Fruit fly (Drosophila melanogaster) whole organism, embryonic: Measurements from ENCODE around the gene Sas-6.

ENCODE experiments used
- Aef1 ChIP-seq: fragments of 200-800 bp; sonication (Bioruptor generic); IDR thresholded peaks from 3 replicates; pipeline ENCODE4 v1.3.6; 2022; ENCODE audit warnings: missing biosample characterization, missing genetic modification characterization
- Antp ChIP-seq: fragments of 200-800 bp; sonication (Bioruptor generic); optimal IDR thresholded peaks from 3 replicates; lab custom pipeline; 2016; ENCODE audit warnings: missing biosample characterization, missing genetic modification characterization
- Atf-2 ChIP-seq: fragments of 200-800 bp; sonication (Bioruptor generic); optimal IDR thresholded peaks from 2 replicates; lab custom pipeline; 2016; ENCODE audit warnings: missing biosample characterization, missing genetic modification characterization
- Bdp1 ChIP-seq: fragments of 200-800 bp; sonication (Bioruptor generic); optimal IDR thresholded peaks from 3 replicates; lab custom pipeline; 2016; ENCODE audit warnings: missing biosample characterization, missing genetic modification characterization
- Blimp-1 ChIP-seq: fragments of 200-800 bp; sonication (Bioruptor generic); optimal IDR thresholded peaks from 3 replicates; lab custom pipeline; 2018; ENCODE audit warnings: missing biosample characterization, missing genetic modification characterization, mild to moderate bottlenecking, moderate library complexity, missing genetic modification reagents
- CG10431 ChIP-seq: fragments of 200-800 bp; sonication (Bioruptor generic); optimal IDR thresholded peaks from 3 replicates; lab custom pipeline; 2018; ENCODE audit warnings: missing biosample characterization, mild to moderate bottlenecking, missing genetic modification characterization
- CG14014 ChIP-seq: fragments of 200-800 bp; sonication (Bioruptor generic); IDR thresholded peaks from 2 replicates; pipeline ENCODE4 v1.3.6; 2022; ENCODE audit warnings: missing biosample characterization, missing genetic modification characterization
- CG1603 ChIP-seq: fragments of 200-800 bp; sonication (Bioruptor generic); optimal IDR thresholded peaks from 2 replicates; lab custom pipeline; 2019; ENCODE audit warnings: missing biosample characterization, mild to moderate bottlenecking, missing genetic modification characterization, moderate library complexity
- CG17328 ChIP-seq: fragments of 200-800 bp; sonication (Bioruptor generic); IDR thresholded peaks from 2 replicates; pipeline ENCODE4 v1.3.6; 2022; ENCODE audit warnings: missing biosample characterization, missing genetic modification characterization
- CG17359 ChIP-seq: fragments of 200-800 bp; sonication (Bioruptor generic); optimal IDR thresholded peaks from 3 replicates; lab custom pipeline; 2018; ENCODE audit warnings: missing biosample characterization, mild to moderate bottlenecking, missing genetic modification characterization, moderate library complexity
- CG17612 ChIP-seq: fragments of 200-800 bp; sonication (Bioruptor generic); IDR thresholded peaks from 2 replicates; pipeline ENCODE4 v1.3.6; 2022; ENCODE audit warnings: missing biosample characterization, missing genetic modification characterization
- CG18619 ChIP-seq: fragments of 200-800 bp; sonication (Bioruptor generic); optimal IDR thresholded peaks from 3 replicates; lab custom pipeline; 2017; ENCODE audit warnings: missing biosample characterization, mild to moderate bottlenecking, missing genetic modification characterization
- CG34376 ChIP-seq: fragments of 200-800 bp; sonication (Bioruptor generic); optimal IDR thresholded peaks from 2 replicates; lab custom pipeline; 2018; ENCODE audit warnings: missing biosample characterization, mild to moderate bottlenecking, missing genetic modification characterization
- CG3838 ChIP-seq: fragments of 200-800 bp; sonication (Bioruptor generic); optimal IDR thresholded peaks from 3 replicates; lab custom pipeline; 2016; ENCODE audit warnings: missing biosample characterization, missing genetic modification characterization
- CG6272 ChIP-seq: fragments of 200-800 bp; sonication (Bioruptor generic); IDR thresholded peaks from 2 replicates; pipeline ENCODE4 v1.3.6; 2022; ENCODE audit warnings: missing biosample characterization, missing genetic modification characterization
- CG6654 ChIP-seq: fragments of 200-800 bp; sonication (Bioruptor generic); optimal IDR thresholded peaks from 2 replicates; lab custom pipeline; 2017; ENCODE audit warnings: missing biosample characterization, mild to moderate bottlenecking, missing genetic modification characterization
- CG7963 ChIP-seq: fragments of 200-800 bp; sonication (Bioruptor generic); IDR thresholded peaks from 3 replicates; pipeline ENCODE4 v1.3.6; 2022; ENCODE audit warnings: missing biosample characterization, missing genetic modification characterization; ENCODE audit not compliant: partially characterized antibody
- CG9437 ChIP-seq: fragments of 200-800 bp; sonication (Bioruptor generic); optimal IDR thresholded peaks from 2 replicates; lab custom pipeline; 2018; ENCODE audit warnings: missing biosample characterization, mild to moderate bottlenecking, missing genetic modification characterization
- CG9727 ChIP-seq: fragments of 200-800 bp; sonication (Bioruptor generic); optimal IDR thresholded peaks from 3 replicates; lab custom pipeline; 2017; ENCODE audit warnings: missing biosample characterization, mild to moderate bottlenecking, missing genetic modification characterization
- CG9817 ChIP-seq: fragments of 200-800 bp; sonication (Bioruptor generic); optimal IDR thresholded peaks from 2 replicates; lab custom pipeline; 2018; ENCODE audit warnings: missing biosample characterization, mild to moderate bottlenecking, missing genetic modification characterization, moderate library complexity
- H2.0 ChIP-seq: fragments of 200-800 bp; sonication (Bioruptor generic); IDR thresholded peaks from 2 replicates; pipeline ENCODE4 v1.3.6; 2022; ENCODE audit warnings: missing biosample characterization, missing genetic modification characterization
- Hsf ChIP-seq: fragments of 200-800 bp; sonication (Bioruptor generic); optimal IDR thresholded peaks from 3 replicates; lab custom pipeline; 2016; ENCODE audit warnings: missing biosample characterization, missing genetic modification characterization
- MBD-R2 ChIP-seq: fragments of 200-800 bp; sonication (Bioruptor generic); IDR thresholded peaks from 2 replicates; pipeline ENCODE4 v1.3.6; 2022; ENCODE audit warnings: missing biosample characterization, missing genetic modification characterization
- Optix ChIP-seq: fragments of 200-800 bp; sonication (Bioruptor generic); IDR thresholded peaks from 3 replicates; pipeline ENCODE4 v1.3.6; 2022; ENCODE audit warnings: missing biosample characterization, missing genetic modification characterization
- Sox102F ChIP-seq: fragments of 200-800 bp; sonication (Bioruptor generic); optimal IDR thresholded peaks from 2 replicates; lab custom pipeline; 2018; ENCODE audit warnings: missing biosample characterization, mild to moderate bottlenecking, missing genetic modification characterization, moderate library complexity
- Spps ChIP-seq: fragments of 200-800 bp; sonication (Bioruptor generic); optimal IDR thresholded peaks from 2 replicates; lab custom pipeline; 2018; ENCODE audit warnings: missing biosample characterization, mild to moderate bottlenecking, missing genetic modification characterization
- TFAM ChIP-seq: fragments of 200-800 bp; sonication (Bioruptor generic); optimal IDR thresholded peaks from 2 replicates; lab custom pipeline; 2017; ENCODE audit warnings: missing biosample characterization, missing genetic modification characterization, inconsistent platforms
- ab ChIP-seq: fragments of 200-800 bp; sonication (Bioruptor generic); optimal IDR thresholded peaks from 2 replicates; lab custom pipeline; 2016; ENCODE audit warnings: missing biosample characterization, missing genetic modification characterization
- cad ChIP-seq: fragments of >200 bp; optimal IDR thresholded peaks from 2 replicates; lab custom pipeline; 2017; ENCODE audit warnings: missing biosample characterization, missing genetic modification characterization
- ci ChIP-seq: fragments of 200-800 bp; sonication (Bioruptor generic); IDR thresholded peaks from 3 replicates; pipeline ENCODE4 v1.3.6; 2022; ENCODE audit warnings: missing biosample characterization, missing genetic modification characterization
- dpn ChIP-seq, 2 experiments: fragments of 200-800 bp; sonication (Bioruptor generic); optimal IDR thresholded peaks; 3 replicates each; lab custom pipeline; 2016; ENCODE audit warnings: missing biosample characterization in 2 of 2, missing genetic modification characterization in 2 of 2
- h ChIP-seq: fragments of >200 bp; optimal IDR thresholded peaks from 2 replicates; lab custom pipeline; 2017
- her ChIP-seq: fragments of 200-800 bp; sonication (Bioruptor generic); optimal IDR thresholded peaks from 2 replicates; lab custom pipeline; 2016; ENCODE audit warnings: missing biosample characterization, missing genetic modification characterization
- kni ChIP-seq: fragments of 200-800 bp; sonication (Bioruptor generic); optimal IDR thresholded peaks from 3 replicates; lab custom pipeline; 2017; ENCODE audit warnings: mild to moderate bottlenecking, missing biosample characterization, missing genetic modification reagents, missing genetic modification characterization
- lola ChIP-seq, 3 experiments: fragments of >200 bp in 2 of 3; fragments of 200-800 bp in 1 of 3; sonication (Bioruptor generic) in 1 of 3; optimal IDR thresholded peaks; 2 replicates each; lab custom pipeline; 2017 to 2019; ENCODE audit warnings: missing biosample characterization in 3 of 3, missing genetic modification characterization in 3 of 3, mild to moderate bottlenecking in 1 of 3, moderate library complexity in 1 of 3
- lov ChIP-seq, 2 experiments: fragments of 200-800 bp in 1 of 2; fragments of >200 bp in 1 of 2; sonication (Bioruptor generic) in 1 of 2; IDR thresholded peaks in 1 of 2; optimal IDR thresholded peaks in 1 of 2; 2 replicates in 1 of 2; 3 replicates in 1 of 2; pipeline versions ENCODE4 v1.3.6 to Lab custom; 2017 to 2022; ENCODE audit warnings: missing biosample characterization in 1 of 2, missing genetic modification characterization in 1 of 2
- odd ChIP-seq: fragments of 200-800 bp; sonication (Bioruptor generic); optimal IDR thresholded peaks from 2 replicates; lab custom pipeline; 2017; ENCODE audit warnings: missing biosample characterization, mild to moderate bottlenecking, missing genetic modification characterization
- org-1 ChIP-seq: fragments of 200-800 bp; sonication (Bioruptor generic); optimal IDR thresholded peaks from 2 replicates; lab custom pipeline; 2017; ENCODE audit warnings: missing biosample characterization, missing genetic modification characterization
- pb ChIP-seq: fragments of 200-800 bp; sonication (Bioruptor generic); optimal IDR thresholded peaks from 3 replicates; lab custom pipeline; 2016; ENCODE audit warnings: missing biosample characterization, missing genetic modification characterization
- peb ChIP-seq: fragments of 200-800 bp; sonication (Bioruptor generic); IDR thresholded peaks from 2 replicates; pipeline ENCODE4 v1.3.6; 2022; ENCODE audit warnings: missing biosample characterization, missing genetic modification characterization
- ranshi ChIP-seq: fragments of 200-800 bp; sonication (Bioruptor generic); IDR thresholded peaks from 2 replicates; pipeline ENCODE4 v1.3.6; 2022; ENCODE audit warnings: missing biosample characterization, missing genetic modification characterization
- sens-2 ChIP-seq: fragments of 200-800 bp; sonication (Bioruptor generic); IDR thresholded peaks from 2 replicates; pipeline ENCODE4 v1.3.6; 2022; ENCODE audit warnings: missing biosample characterization, missing genetic modification characterization
- shn ChIP-seq: fragments of 200-800 bp; sonication (Bioruptor generic); optimal IDR thresholded peaks from 3 replicates; lab custom pipeline; 2016; ENCODE audit warnings: missing biosample characterization, missing genetic modification characterization
- tio ChIP-seq: fragments of 200-800 bp; sonication (Bioruptor generic); optimal IDR thresholded peaks from 2 replicates; lab custom pipeline; 2017; ENCODE audit warnings: missing biosample characterization, missing genetic modification characterization, inconsistent platforms
- tll ChIP-seq, 2 experiments: fragments of 200-800 bp in 1 of 2; fragments of >200 bp in 1 of 2; sonication (Bioruptor generic) in 1 of 2; optimal IDR thresholded peaks; 2 replicates each; lab custom pipeline; 2017 to 2019; ENCODE audit warnings: missing biosample characterization in 2 of 2, missing genetic modification characterization in 2 of 2, mild to moderate bottlenecking in 1 of 2, moderate library complexity in 1 of 2
- trh ChIP-seq: fragments of 200-800 bp; sonication (Bioruptor generic); optimal IDR thresholded peaks from 2 replicates; lab custom pipeline; 2016; ENCODE audit warnings: missing biosample characterization, missing genetic modification characterization
- tx ChIP-seq: fragments of 200-800 bp; sonication (Bioruptor generic); optimal IDR thresholded peaks from 2 replicates; lab custom pipeline; 2016; ENCODE audit warnings: missing biosample characterization, missing genetic modification characterization
- unc-4 ChIP-seq: fragments of 200-800 bp; sonication (Bioruptor generic); IDR thresholded peaks from 2 replicates; pipeline ENCODE4 v1.3.6; 2022; ENCODE audit warnings: missing biosample characterization, missing genetic modification characterization; ENCODE audit not compliant: partially characterized antibody
- yki ChIP-seq: fragments of >200 bp; optimal IDR thresholded peaks from 3 replicates; lab custom pipeline; 2018
- zen ChIP-seq: fragments of 200-800 bp; sonication (Bioruptor generic); optimal IDR thresholded peaks from 3 replicates; lab custom pipeline; 2018; ENCODE audit warnings: missing biosample characterization, mild to moderate bottlenecking, missing genetic modification characterization, moderate library complexity
- zf30C ChIP-seq: fragments of 200-800 bp; sonication (Bioruptor generic); optimal IDR thresholded peaks from 3 replicates; lab custom pipeline; 2018; ENCODE audit warnings: missing biosample characterization, mild to moderate bottlenecking, missing genetic modification characterization

The Sas-6 gene

dm6 chr3R:29983073-29983544 lies 12.0 kb upstream of the Sas-6 start, which contains the start of gene CG7896 (continued):
- peak; percentile 21 for TF ChIP-seq CG34376 (GFP tag; lab: Kevin White, UChicago)
- TF ChIP-seq CG9817 (tag; lab: Kevin White, UChicago) = peak; percentile 50
- no peak for TF ChIP-seq CG7963 (GFP tag; lab: Robert Waterston, UW)
- TF ChIP-seq CG9727 (GFP tag; lab: Kevin White, UChicago) = peak; percentile 67
- TF ChIP-seq CG10431 (GFP tag; lab: Kevin White, UChicago) = no peak
- peak; percentile 51; the same call in 1 of the 2 replicates for TF ChIP-seq MBD-R2 (GFP tag; lab: Robert Waterston, UW)
- TF ChIP-seq Atf-2 (GFP tag; lab: Kevin White, UChicago) = no peak
- TF ChIP-seq tll (GFP tag; optimal IDR thresholded peaks at IDR 0.05; lab: Kevin White, UChicago) = no peak
- TF ChIP-seq CG1603 (tag; lab: Kevin White, UChicago) = peak; percentile 31
- peak; percentile 58; the same call in 1 of the 3 replicates for TF ChIP-seq ci (GFP tag; lab: Robert Waterston, UW)
- TF ChIP-seq tx (GFP tag; lab: Kevin White, UChicago) = no peak
- TF ChIP-seq CG17612 = peak; percentile 67
- no peak for TF ChIP-seq lov (optimal IDR thresholded peaks at IDR 0.05; lab: Kevin White, UChicago)
- TF ChIP-seq lov (GFP tag; IDR thresholded peaks at IDR 0.05; lab: Robert Waterston, UW) = 0 out of 3 replicates have a peak, but pooled peaks have one; percentile 61
- peak; percentile 48 for TF ChIP-seq CG17359
- TF ChIP-seq H2.0 (GFP tag; lab: Robert Waterston, UW) = peak; percentile 71
- no peak for TF ChIP-seq trh (GFP tag; lab: Kevin White, UChicago)
- no peak for TF ChIP-seq h (lab: Kevin White, UChicago)
- TF ChIP-seq Spps (tag; lab: Kevin White, UChicago) = peak; percentile 10
- TF ChIP-seq Antp (GFP tag; lab: Kevin White, UChicago) = peak; percentile 2
- TF ChIP-seq ranshi (GFP tag; lab: Robert Waterston, UW) = peak; percentile 67; the same call in 1 of the 2 replicates
- no peak for TF ChIP-seq cad (GFP tag; lab: Kevin White, UChicago)
- TF ChIP-seq CG14014 = peak; percentile 69
- TF ChIP-seq zen (tag; lab: Kevin White, UChicago) = no peak
- no peak for TF ChIP-seq unc-4 (GFP tag; lab: Robert Waterston, UW)
- peak; percentile 14 to 71 for TF ChIP-seq dpn (GFP tag; optimal IDR thresholded peaks at IDR 0.05; lab: Kevin White, UChicago)
- no peak for TF ChIP-seq Bdp1 (GFP tag; lab: Kevin White, UChicago)
- TF ChIP-seq pb (GFP tag; lab: Kevin White, UChicago) = peak; percentile 10
- no peak for TF ChIP-seq yki
- no peak for TF ChIP-seq CG6654 (GFP tag; lab: Kevin White, UChicago)
- TF ChIP-seq CG6272 (GFP tag; lab: Robert Waterston, UW) = peak; percentile 76
- peak; percentile 38 for TF ChIP-seq CG9437 (GFP tag; lab: Kevin White, UChicago)
- TF ChIP-seq Aef1 = peak; percentile 82
- peak; percentile 57 for TF ChIP-seq tio (GFP tag; lab: Kevin White, UChicago)
- peak; percentile 49 for TF ChIP-seq CG17328
- no peak for TF ChIP-seq shn (GFP tag; lab: Kevin White, UChicago)
- TF ChIP-seq sens-2 (GFP tag; lab: Robert Waterston, UW) = no peak
- TF ChIP-seq CG3838 (GFP tag; lab: Kevin White, UChicago) = no peak
- TF ChIP-seq odd (GFP tag; lab: Kevin White, UChicago) = peak; percentile 59
- TF ChIP-seq Blimp-1 = peak; percentile 69
- no peak for TF ChIP-seq ab (GFP tag; lab: Kevin White, UChicago)
- peak; percentile 59 for TF ChIP-seq CG18619 (GFP tag; lab: Kevin White, UChicago)
- peak; percentile 80; the same call in 1 of the 2 replicates for TF ChIP-seq peb (GFP tag; lab: Robert Waterston, UW)
- peak in 1 of 3 experiments; percentile 54 for TF ChIP-seq lola (GFP tag; optimal IDR thresholded peaks at IDR 0.05; lab: Kevin White, UChicago)
- 0 out of 3 replicates have a peak, but pooled peaks have one; percentile 30 for TF ChIP-seq Optix (GFP tag; lab: Robert Waterston, UW)
- no peak for TF ChIP-seq her (GFP tag; lab: Kevin White, UChicago)
- peak; percentile 58 for TF ChIP-seq kni (GFP tag; lab: Kevin White, UChicago)
- peak; percentile 63 for TF ChIP-seq Sox102F (GFP tag; lab: Kevin White, UChicago)
- TF ChIP-seq org-1 = peak; percentile 63
- TF ChIP-seq zf30C (GFP tag; lab: Kevin White, UChicago) = peak; percentile 75
- TF ChIP-seq TFAM = no peak
- peak; percentile 33 for TF ChIP-seq Hsf (GFP tag; lab: Kevin White, UChicago)
